Fruit fly (Drosophila melanogaster): ENCODE results near the gene Acp24A4.

dm6 chr2L:3729635-3730034, 35.9 kb upstream of the Acp24A4 start:
- TF ChIP-seq h (GFP tag; optimal IDR thresholded peaks at IDR 0.05) (no peak), woc (GFP tag; optimal IDR thresholded peaks at IDR 0.05) (no peak), usp (GFP tag; optimal IDR thresholded peaks at IDR 0.05) (no peak), pan (optimal IDR thresholded peaks at IDR 0.05) (no peak), foxo (GFP tag; optimal IDR thresholded peaks at IDR 0.05) (no peak), fru (GFP tag; optimal IDR thresholded peaks at IDR 0.05) (no peak), dsf (GFP tag; optimal IDR thresholded peaks at IDR 0.05; ENCODE audit: borderline replicate concordance) (no peak), psq (GFP tag; optimal IDR thresholded peaks at IDR 0.05) (no peak), rgr (GFP tag; optimal IDR thresholded peaks at IDR 0.05) (no peak), N (GFP tag; optimal IDR thresholded peaks at IDR 0.05) (no peak), br (GFP tag; optimal IDR thresholded peaks at IDR 0.05) (no peak), Hr83 (GFP tag; optimal IDR thresholded peaks at IDR 0.05; ENCODE audit: poor library complexity, severe bottlenecking) (no peak)
